Worm (Caenorhabditis elegans): ENCODE measurements around the gene B0244.5.

Gene B0244.5

DNA sequence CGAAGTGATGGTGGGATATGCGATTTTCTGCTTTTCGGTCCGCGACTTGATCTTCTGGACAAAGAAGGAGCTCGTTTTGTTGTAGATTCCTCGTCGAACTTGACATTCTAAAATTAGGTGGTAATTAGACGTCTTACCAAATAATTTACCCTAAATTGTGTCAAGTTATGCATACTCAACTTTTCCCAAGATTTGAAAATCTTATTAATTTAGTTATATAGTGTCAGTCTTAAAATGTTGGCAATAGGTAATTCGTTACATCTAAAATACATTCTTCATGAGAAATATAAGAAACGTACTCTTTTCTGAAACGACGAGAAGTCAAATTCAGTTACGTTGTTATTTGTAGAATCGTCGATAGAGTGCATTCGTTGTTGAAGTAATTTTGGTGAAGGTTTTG, 37.1 kb upstream of the B0244.5 start:
- TF ChIP-seq alr-1 (tag; optimal IDR thresholded peaks at IDR 0.05; ENCODE audit: borderline replicate concordance) (peak; percentile 99), mab-9 (GFP tag; IDR thresholded peaks at IDR 0.05) (no peak)

DNA sequence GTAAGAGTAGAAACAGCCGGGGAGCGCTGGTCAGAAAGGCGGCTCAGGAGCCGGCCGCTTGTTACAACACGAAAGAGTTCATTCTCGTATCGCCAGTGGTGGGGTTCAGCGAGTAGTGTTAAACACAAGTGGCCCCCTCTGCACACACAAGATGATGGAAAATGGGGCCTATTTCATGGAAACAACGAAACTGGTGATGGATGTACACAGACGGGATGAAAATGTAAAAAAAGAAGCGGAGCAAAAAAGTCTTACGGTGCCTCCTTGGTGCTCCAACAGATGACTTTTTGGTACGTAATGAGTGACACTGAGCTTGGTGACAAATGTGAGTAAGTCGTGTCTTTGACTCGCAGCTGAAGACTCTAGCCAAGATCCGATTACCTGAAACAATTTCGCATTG, 36.7 kb upstream of the B0244.5 start:
- TF ChIP-seq dsc-1 (tag; optimal IDR thresholded peaks at IDR 0.05) (peak; percentile 37), lsy-2 (tag; optimal IDR thresholded peaks at IDR 0.05) (peak in 1 of 2 experiments; percentile 19), ets-5 (GFP tag; IDR thresholded peaks at IDR 0.05) (no peak), nhr-71 (tag; optimal IDR thresholded peaks at IDR 0.05) (peak; percentile 25), nhr-76 (tag; optimal IDR thresholded peaks at IDR 0.05) (no peak), lin-39 (tag; optimal IDR thresholded peaks at IDR 0.05) (no peak), rnt-1 (tag; optimal IDR thresholded peaks at IDR 0.05) (peak; percentile 50), lin-14 (GFP tag; optimal IDR thresholded peaks at IDR 0.05) (peak; percentile 55)

- no peak for TF ChIP-seq pqm-1 (tag; optimal IDR thresholded peaks at IDR 0.05)
- TF ChIP-seq ceh-82 (tag; optimal IDR thresholded peaks at IDR 0.05), result no peak
- no peak for TF ChIP-seq hlh-17 (GFP tag; optimal IDR thresholded peaks at IDR 0.05; ENCODE audit: borderline replicate concordance)
- TF ChIP-seq elt-2 (tag; optimal IDR thresholded peaks at IDR 0.05), result no peak
- TF ChIP-seq dpl-1 (GFP tag; optimal IDR thresholded peaks at IDR 0.05), result no peak
- TF ChIP-seq rnt-1 (tag; optimal IDR thresholded peaks at IDR 0.05), result peak; percentile 13
- no peak for TF ChIP-seq nhr-19 (GFP tag; conservative IDR thresholded peaks at IDR 0.05)
- no peak for TF ChIP-seq hpl-2 (GFP tag; optimal IDR thresholded peaks at IDR 0.05)
- no peak for TF ChIP-seq pax-3 (tag; optimal IDR thresholded peaks at IDR 0.05)
- no peak for TF ChIP-seq mep-1 (tag; optimal IDR thresholded peaks at IDR 0.05)
- TF ChIP-seq nhr-237 (tag; optimal IDR thresholded peaks at IDR 0.05), result no peak
- TF ChIP-seq fkh-8 (tag; optimal IDR thresholded peaks at IDR 0.05), result no peak
- no peak for TF ChIP-seq efl-1 (optimal IDR thresholded peaks at IDR 0.05)
- peak in 1 of 2 experiments; percentile 27 for TF ChIP-seq efl-1 (GFP tag; optimal IDR thresholded peaks at IDR 0.05 in 1 of 2)
Observed at ce11 chrIII:5709224-5709623, 35.5 kb upstream of the B0244.5 start, which contains the start of gene hpo-28. Gene hpo-28, minus strand, starts transcription at chrIII:5709324.

DNA sequence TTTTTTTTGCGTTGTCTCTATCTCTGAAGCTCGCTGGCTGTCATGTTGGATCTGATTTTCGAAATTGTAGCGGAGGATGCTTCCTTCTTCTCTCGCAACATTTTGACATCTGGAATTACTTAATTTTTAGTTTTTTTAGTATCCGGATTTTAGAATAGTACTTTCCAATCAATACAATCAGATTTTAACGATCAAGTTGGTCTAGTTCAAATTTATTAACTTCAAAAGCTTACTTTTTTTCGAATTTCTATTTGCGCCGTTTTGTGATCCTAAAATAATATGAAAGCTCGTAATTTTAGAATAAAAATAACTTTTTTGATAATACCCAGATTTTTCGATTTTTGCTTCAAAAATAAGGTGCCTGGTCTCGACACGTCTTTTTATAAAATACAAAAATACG, 34.6 kb upstream of the B0244.5 start, which contains the start of gene B0336.12:
B0336.12 (minus strand) TSS at position 101 of the 400 bp plus-strand sequence.
- peak; percentile 82 for TF ChIP-seq dsc-1 (tag; optimal IDR thresholded peaks at IDR 0.05)
- no peak for TF ChIP-seq lin-14 (GFP tag; optimal IDR thresholded peaks at IDR 0.05)
- no peak for TF ChIP-seq blmp-1 (tag; optimal IDR thresholded peaks at IDR 0.05)
- TF ChIP-seq fkh-4 (tag; optimal IDR thresholded peaks at IDR 0.05; ENCODE audit: borderline replicate concordance), result peak; percentile 41

ce11 chrIII:5710676-5711075, 34.0 kb upstream of the B0244.5 start:
- TF ChIP-seq fkh-8 (tag; optimal IDR thresholded peaks at IDR 0.05), result no peak
- TF ChIP-seq lin-35 (GFP tag; optimal IDR thresholded peaks at IDR 0.05), result peak; percentile 3 to 49
- no peak for TF ChIP-seq snpc-4 (tag; optimal IDR thresholded peaks at IDR 0.05)
- no peak for TF ChIP-seq nhr-28 (tag; optimal IDR thresholded peaks at IDR 0.05)
- TF ChIP-seq blmp-1 (tag; optimal IDR thresholded peaks at IDR 0.05), result peak; percentile 76
- TF ChIP-seq lsy-2 (tag; optimal IDR thresholded peaks at IDR 0.05), result peak in 1 of 2 experiments; percentile 87
- no peak for TF ChIP-seq unc-30 (tag; optimal IDR thresholded peaks at IDR 0.05)
- TF ChIP-seq nhr-237 (tag; optimal IDR thresholded peaks at IDR 0.05), result no peak
- TF ChIP-seq unc-130 (tag; optimal IDR thresholded peaks at IDR 0.05), result peak; percentile 51
- peak; percentile 29 for TF ChIP-seq tbx-2 (tag; optimal IDR thresholded peaks at IDR 0.05)
- TF ChIP-seq mdl-1 (tag; optimal IDR thresholded peaks at IDR 0.05), result peak in 1 of 2 experiments; percentile 53
- TF ChIP-seq vab-15 (tag; optimal IDR thresholded peaks at IDR 0.05), result no peak
- TF ChIP-seq snu-23 (GFP tag; optimal IDR thresholded peaks at IDR 0.05), result peak; percentile 58
- peak in 1 of 3 experiments; percentile 8 for TF ChIP-seq dpl-1 (GFP tag; optimal IDR thresholded peaks at IDR 0.05)
- TF ChIP-seq nhr-20 (tag; optimal IDR thresholded peaks at IDR 0.05), result peak; percentile 43
- TF ChIP-seq sox-4 (tag; optimal IDR thresholded peaks at IDR 0.05), result no peak
- peak; percentile 36 for TF ChIP-seq C16A3.4 (tag; optimal IDR thresholded peaks at IDR 0.05)
- TF ChIP-seq nhr-19 (GFP tag; conservative IDR thresholded peaks at IDR 0.05), result no peak
- TF ChIP-seq efl-1 (optimal IDR thresholded peaks at IDR 0.05), result peak in 1 of 2 experiments; percentile 24
- TF ChIP-seq efl-1 (GFP tag; optimal IDR thresholded peaks at IDR 0.05 in 1 of 2), result peak in 1 of 2 experiments; percentile 5
- TF ChIP-seq tlp-1 (tag; optimal IDR thresholded peaks at IDR 0.05), result no peak
- TF ChIP-seq pax-3 (tag; optimal IDR thresholded peaks at IDR 0.05), result no peak
- peak; percentile 33 for TF ChIP-seq mep-1 (tag; optimal IDR thresholded peaks at IDR 0.05)
- peak in 1 of 3 experiments; percentile 2 for TF ChIP-seq ceh-82 (tag; optimal IDR thresholded peaks at IDR 0.05)
- TF ChIP-seq F16B12.6 (tag; optimal IDR thresholded peaks at IDR 0.05), result no peak
- peak; percentile 38 for TF ChIP-seq elt-2 (tag; optimal IDR thresholded peaks at IDR 0.05)
- TF ChIP-seq pqm-1 (tag; optimal IDR thresholded peaks at IDR 0.05), result no peak
- no peak for TF ChIP-seq ceh-90 (tag; optimal IDR thresholded peaks at IDR 0.05)
- peak; percentile 37 for TF ChIP-seq nhr-71 (tag; optimal IDR thresholded peaks at IDR 0.05)
- no peak for TF ChIP-seq lin-13 (GFP tag; optimal IDR thresholded peaks at IDR 0.05)
- no peak for TF ChIP-seq egl-27 (tag; optimal IDR thresholded peaks at IDR 0.05)
- TF ChIP-seq xbp-1 (tag; optimal IDR thresholded peaks at IDR 0.05), result peak; percentile 30
